Fruit fly (Drosophila melanogaster): Measurements from ENCODE around the gene Rrp45.

The Rrp45 gene

DNA sequence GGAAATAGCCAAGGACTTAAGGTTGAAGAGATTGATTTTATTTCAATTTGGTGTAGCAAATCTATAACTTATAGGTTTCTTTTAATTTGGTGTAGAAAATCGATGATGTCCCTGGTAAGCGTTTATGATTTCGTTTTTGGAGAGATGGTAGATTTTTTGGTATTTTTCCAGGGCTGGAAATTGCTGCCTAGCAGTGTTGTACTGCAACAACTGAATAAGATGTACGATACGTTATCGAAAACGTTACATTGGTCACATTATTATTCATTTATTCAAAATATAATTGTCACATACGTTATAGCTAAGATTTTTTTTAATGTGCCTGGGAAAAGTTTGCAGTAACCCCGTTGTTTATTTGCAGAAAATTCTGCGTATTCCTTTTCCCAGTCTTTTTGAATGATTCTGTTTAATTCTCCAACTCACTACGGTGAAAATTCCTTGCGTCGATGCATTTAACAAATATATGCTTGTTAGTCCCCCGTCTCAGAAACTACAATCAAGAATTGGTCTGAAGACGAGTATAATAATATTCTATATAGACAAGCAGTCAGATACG lies 4.1 kb downstream of the Rrp45 start, which contains the start of the genes CG9609 and Sap30:
Gene CG9609, minus strand, starts transcription at position 149 of the 556 bp plus-strand sequence.
Gene Sap30, plus strand, starts transcription at position 424 of the 556 bp plus-strand sequence.
- TF ChIP-seq Vsx2 (GFP tag; optimal IDR thresholded peaks at IDR 0.05; ENCODE audit: partially characterized antibody) (no peak), Abd-B (GFP tag; optimal IDR thresholded peaks at IDR 0.05) (no peak), Hnf4 (GFP tag; optimal IDR thresholded peaks at IDR 0.05) (peak; percentile 24), Hr83 (GFP tag; optimal IDR thresholded peaks at IDR 0.05; ENCODE audit: poor library complexity, severe bottlenecking) (peak; percentile 28)

dm6 chrX:16783743-16784142 lies 7.3 kb downstream of the Rrp45 start, which contains the start of gene mRpL22:
Gene mRpL22, plus strand, starts transcription at chrX:16783933.
- TF ChIP-seq OdsH (GFP tag; optimal IDR thresholded peaks at IDR 0.05), result no peak
- TF ChIP-seq br (GFP tag; optimal IDR thresholded peaks at IDR 0.05), result no peak
- no peak for TF ChIP-seq dsf (GFP tag; optimal IDR thresholded peaks at IDR 0.05; ENCODE audit: borderline replicate concordance)
- TF ChIP-seq sage (GFP tag; optimal IDR thresholded peaks at IDR 0.05), result no peak
- TF ChIP-seq Dfd (GFP tag; optimal IDR thresholded peaks at IDR 0.05), result no peak
- TF ChIP-seq rgr (GFP tag; optimal IDR thresholded peaks at IDR 0.05), result no peak
- TF ChIP-seq usp (GFP tag; optimal IDR thresholded peaks at IDR 0.05), result no peak
- no peak for TF ChIP-seq tai (GFP tag; optimal IDR thresholded peaks at IDR 0.05)
- no peak for TF ChIP-seq Rel (GFP tag; optimal IDR thresholded peaks at IDR 0.05)
- TF ChIP-seq Rel (tag; optimal IDR thresholded peaks at IDR 0.05), result no peak
- no peak for TF ChIP-seq woc (GFP tag; optimal IDR thresholded peaks at IDR 0.05)
- TF ChIP-seq lola (GFP tag; optimal IDR thresholded peaks at IDR 0.05), result no peak
- TF ChIP-seq h (GFP tag; optimal IDR thresholded peaks at IDR 0.05), result no peak
- TF ChIP-seq sv (GFP tag; optimal IDR thresholded peaks at IDR 0.05), result no peak
- no peak for TF ChIP-seq brk (GFP tag; optimal IDR thresholded peaks at IDR 0.05)

DNA sequence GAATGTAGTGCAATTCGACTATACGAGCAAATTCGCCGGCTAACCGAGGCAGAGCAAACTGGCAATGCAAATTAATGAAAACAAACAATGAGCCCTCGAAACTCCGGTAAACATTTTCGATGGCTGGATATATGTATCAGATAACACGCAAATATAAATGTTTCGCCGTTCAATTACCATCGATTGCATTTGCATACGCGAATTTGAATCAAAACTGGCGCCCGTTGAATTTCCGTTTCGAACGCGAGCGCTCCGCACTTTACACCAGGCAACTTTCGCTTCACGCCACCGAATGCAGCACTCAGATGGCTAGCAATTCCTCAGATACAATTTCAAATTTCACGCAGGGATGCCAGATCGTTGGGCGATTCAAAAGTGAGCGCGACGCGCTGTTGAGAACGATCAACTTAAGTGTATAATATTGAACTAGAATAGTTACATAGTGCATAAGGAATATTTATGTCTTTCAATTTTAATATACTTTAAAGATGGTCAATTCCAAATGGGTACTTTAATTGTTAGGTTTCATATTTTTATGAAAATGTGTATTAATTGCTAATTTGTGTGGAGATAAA lies 7.8 kb downstream of the Rrp45 start, which contains the start of gene if:
Gene if, minus strand, starts transcription at position 294 of the 575 bp plus-strand sequence.
- TF ChIP-seq brk (GFP tag; optimal IDR thresholded peaks at IDR 0.05) (no peak), Hr78 (GFP tag; optimal IDR thresholded peaks at IDR 0.05) (no peak), Myc (optimal IDR thresholded peaks at IDR 0.05) (no peak), Dfd (GFP tag; optimal IDR thresholded peaks at IDR 0.05) (no peak), Mio (GFP tag; optimal IDR thresholded peaks at IDR 0.05) (no peak), Abd-B (GFP tag; optimal IDR thresholded peaks at IDR 0.05) (no peak), usp (GFP tag; optimal IDR thresholded peaks at IDR 0.05) (no peak), pan (optimal IDR thresholded peaks at IDR 0.05) (no peak), sage (GFP tag; optimal IDR thresholded peaks at IDR 0.05) (no peak), Sp1 (GFP tag; optimal IDR thresholded peaks at IDR 0.05) (no peak), fru (GFP tag; optimal IDR thresholded peaks at IDR 0.05) (no peak), dl (GFP tag; optimal IDR thresholded peaks at IDR 0.05; ENCODE audit: insufficient read depth in 1 of 2, partially characterized antibody in 2 of 2) (no peak), CrebA (GFP tag; optimal IDR thresholded peaks at IDR 0.05; ENCODE audit: borderline replicate concordance) (no peak)

DNA sequence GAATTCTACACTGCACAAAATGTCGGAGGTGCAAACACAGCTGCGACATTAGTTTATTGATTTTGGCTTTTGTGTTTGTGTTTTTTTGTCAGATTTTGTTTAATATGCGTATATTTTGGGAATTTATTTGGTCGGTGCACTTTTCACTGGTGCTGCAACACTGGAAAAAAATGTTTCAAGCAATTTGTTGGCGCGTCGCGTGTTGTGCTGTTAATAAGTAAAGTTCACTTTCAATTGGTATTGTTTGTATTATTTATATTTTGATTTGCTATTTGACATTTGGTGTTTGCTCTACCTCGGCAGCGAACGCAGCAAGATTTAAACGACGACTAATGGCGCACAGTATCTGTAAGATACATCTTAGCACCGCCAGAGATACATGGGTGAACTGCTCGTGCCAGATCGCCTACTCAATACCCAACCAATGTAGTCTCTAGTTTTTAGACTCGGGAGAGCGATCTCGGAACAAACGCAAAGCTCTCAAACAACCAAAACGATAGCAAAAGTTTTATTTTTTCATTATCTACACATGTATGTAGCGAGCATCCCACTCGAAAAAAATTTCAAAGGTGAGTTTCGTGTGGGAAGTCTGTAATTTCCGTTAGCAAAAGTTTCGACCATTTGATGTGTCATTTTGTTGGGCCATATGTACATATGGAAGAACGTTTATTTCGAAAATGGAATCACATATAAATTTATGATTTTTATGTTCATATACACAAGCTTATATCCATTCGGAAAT lies 8.7 kb downstream of the Rrp45 start:
- no peak for TF ChIP-seq CG9705 (GFP tag; optimal IDR thresholded peaks at IDR 0.05)
- TF ChIP-seq h (GFP tag; optimal IDR thresholded peaks at IDR 0.05), result peak; percentile 13
- no peak for TF ChIP-seq br (GFP tag; optimal IDR thresholded peaks at IDR 0.05)
- no peak for TF ChIP-seq Sp1 (GFP tag; optimal IDR thresholded peaks at IDR 0.05)
- no peak for TF ChIP-seq Hr78 (GFP tag; optimal IDR thresholded peaks at IDR 0.05)
- TF ChIP-seq Hnf4 (GFP tag; optimal IDR thresholded peaks at IDR 0.05), result no peak
- no peak for TF ChIP-seq HLH106 (tag; optimal IDR thresholded peaks at IDR 0.05)
- TF ChIP-seq brk (GFP tag; optimal IDR thresholded peaks at IDR 0.05), result no peak
- no peak for TF ChIP-seq usp (GFP tag; optimal IDR thresholded peaks at IDR 0.05)
- TF ChIP-seq Rel (GFP tag; optimal IDR thresholded peaks at IDR 0.05), result no peak
- no peak for TF ChIP-seq Rel (tag; optimal IDR thresholded peaks at IDR 0.05)
- TF ChIP-seq OdsH (GFP tag; optimal IDR thresholded peaks at IDR 0.05), result peak; percentile 0
- no peak for TF ChIP-seq sage (GFP tag; optimal IDR thresholded peaks at IDR 0.05)
- TF ChIP-seq Myc (optimal IDR thresholded peaks at IDR 0.05), result no peak
- TF ChIP-seq Dfd (GFP tag; optimal IDR thresholded peaks at IDR 0.05), result no peak
- peak; percentile 4 for TF ChIP-seq ey (GFP tag; optimal IDR thresholded peaks at IDR 0.05)
- no peak for TF ChIP-seq jim (GFP tag; optimal IDR thresholded peaks at IDR 0.05)
- no peak for TF ChIP-seq CrebA (GFP tag; optimal IDR thresholded peaks at IDR 0.05; ENCODE audit: borderline replicate concordance)
- TF ChIP-seq N (GFP tag; optimal IDR thresholded peaks at IDR 0.05), result no peak
- no peak for TF ChIP-seq lola (GFP tag; optimal IDR thresholded peaks at IDR 0.05)
- no peak for TF ChIP-seq Abd-B (GFP tag; optimal IDR thresholded peaks at IDR 0.05)
- no peak for TF ChIP-seq dsf (GFP tag; optimal IDR thresholded peaks at IDR 0.05; ENCODE audit: borderline replicate concordance)
- no peak for TF ChIP-seq woc (GFP tag; optimal IDR thresholded peaks at IDR 0.05)
- TF ChIP-seq Dif (GFP tag; optimal IDR thresholded peaks at IDR 0.05; ENCODE audit: partially characterized antibody), result no peak
- TF ChIP-seq dmrt93B (GFP tag; optimal IDR thresholded peaks at IDR 0.05), result no peak
- TF ChIP-seq Hr83 (GFP tag; optimal IDR thresholded peaks at IDR 0.05; ENCODE audit: poor library complexity, severe bottlenecking), result no peak
- TF ChIP-seq psq (GFP tag; optimal IDR thresholded peaks at IDR 0.05), result no peak
- TF ChIP-seq pan (optimal IDR thresholded peaks at IDR 0.05), result no peak
- TF ChIP-seq rgr (GFP tag; optimal IDR thresholded peaks at IDR 0.05), result peak; percentile 20
- no peak for TF ChIP-seq Jra (GFP tag; optimal IDR thresholded peaks at IDR 0.05)
- no peak for TF ChIP-seq GATAd (GFP tag; optimal IDR thresholded peaks at IDR 0.05)
- TF ChIP-seq sv (GFP tag; optimal IDR thresholded peaks at IDR 0.05), result peak; percentile 8
- TF ChIP-seq CG32264 (GFP tag; optimal IDR thresholded peaks at IDR 0.05), result no peak
- TF ChIP-seq fru (GFP tag; optimal IDR thresholded peaks at IDR 0.05), result peak; percentile 4
